Worm (Caenorhabditis elegans): ENCODE results near the gene Y48E1B.17.

Gene Y48E1B.17

DNA sequence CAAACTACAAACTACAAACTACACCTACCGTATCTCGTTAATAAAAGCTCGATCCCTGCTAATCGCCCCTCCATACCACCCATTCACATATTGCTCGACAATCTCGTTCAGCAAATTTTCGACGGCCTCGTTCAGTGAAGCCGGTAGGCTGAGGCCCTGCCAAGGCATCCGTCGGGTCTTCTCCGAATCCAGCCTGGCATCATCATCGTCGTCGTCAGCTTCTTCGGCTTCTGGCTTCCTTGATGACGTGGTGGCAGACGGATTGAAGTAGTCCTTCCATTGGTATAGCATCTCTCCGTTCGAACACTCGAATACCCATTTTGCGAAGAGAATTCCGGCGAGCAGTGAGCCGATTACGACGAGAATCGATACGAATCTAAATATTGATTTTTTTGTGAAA lies 10.2 kb downstream of the Y48E1B.17 start:
- TF ChIP-seq unc-39 (tag; optimal IDR thresholded peaks at IDR 0.05) (no peak), ceh-16 (tag; optimal IDR thresholded peaks at IDR 0.05) (no peak), unc-55 (GFP tag; optimal IDR thresholded peaks at IDR 0.05) (no peak), blmp-1 (tag; optimal IDR thresholded peaks at IDR 0.05; ENCODE audit: insufficient read depth) (no peak), sma-9 (GFP tag; optimal IDR thresholded peaks at IDR 0.05) (no peak), sma-9 (tag; optimal IDR thresholded peaks at IDR 0.05) (no peak), gmeb-1 (tag; optimal IDR thresholded peaks at IDR 0.05) (no peak), nhr-12 (tag; optimal IDR thresholded peaks at IDR 0.05) (no peak), nhr-23 (tag; optimal IDR thresholded peaks at IDR 0.05) (no peak), nhr-129 (tag; optimal IDR thresholded peaks at IDR 0.05) (no peak), lin-13 (GFP tag; optimal IDR thresholded peaks at IDR 0.05) (no peak), nhr-77 (tag; optimal IDR thresholded peaks at IDR 0.05) (no peak), mbf-1 (tag; optimal IDR thresholded peaks at IDR 0.05) (no peak), mdl-1 (tag; optimal IDR thresholded peaks at IDR 0.05) (no peak), ZK546.5 (tag; optimal IDR thresholded peaks at IDR 0.05) (no peak), nhr-21 (tag; optimal IDR thresholded peaks at IDR 0.05) (no peak), F13H6.1 (tag; optimal IDR thresholded peaks at IDR 0.05) (no peak)

DNA sequence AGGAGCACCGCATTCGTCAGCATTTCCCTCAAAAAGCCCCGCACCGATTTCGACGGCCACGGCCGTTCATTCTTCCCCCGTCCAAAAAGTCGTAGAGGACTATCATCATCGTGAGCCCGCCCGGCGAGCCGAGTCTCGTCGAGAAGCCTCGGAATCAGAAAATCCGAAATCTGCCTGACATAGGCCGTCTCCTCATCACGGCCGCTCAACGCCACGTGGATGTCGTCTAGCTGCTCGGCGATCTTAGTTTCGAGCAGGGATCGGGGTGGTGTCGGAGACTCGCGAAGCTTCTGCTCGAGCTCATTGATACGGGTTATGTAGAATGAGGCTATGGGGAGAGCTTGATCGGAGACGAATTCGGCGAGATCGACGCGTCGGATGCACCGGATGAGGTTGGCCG lies 11.8 kb downstream of the Y48E1B.17 start:
- no peak for TF ChIP-seq elt-1 (tag; optimal IDR thresholded peaks at IDR 0.05)
- TF ChIP-seq lin-13 (GFP tag; optimal IDR thresholded peaks at IDR 0.05): no peak
- TF ChIP-seq ztf-11 (tag; optimal IDR thresholded peaks at IDR 0.05): no peak
- TF ChIP-seq nhr-129 (tag; optimal IDR thresholded peaks at IDR 0.05): no peak
- TF ChIP-seq ama-1 (optimal IDR thresholded peaks at IDR 0.05): no peak
- TF ChIP-seq nhr-11 (tag; optimal IDR thresholded peaks at IDR 0.05): no peak
- no peak for TF ChIP-seq dmd-4 (tag; optimal IDR thresholded peaks at IDR 0.05)
- no peak for TF ChIP-seq crh-2 (tag; optimal IDR thresholded peaks at IDR 0.05)
- no peak for TF ChIP-seq ztf-1 (GFP tag; conservative IDR thresholded peaks at IDR 0.05)
- TF ChIP-seq snpc-4 (tag; optimal IDR thresholded peaks at IDR 0.05): no peak
- TF ChIP-seq unc-55 (GFP tag; optimal IDR thresholded peaks at IDR 0.05): no peak
- no peak for TF ChIP-seq lin-11 (tag; optimal IDR thresholded peaks at IDR 0.05)
- no peak for TF ChIP-seq nhr-12 (tag; optimal IDR thresholded peaks at IDR 0.05)
- no peak for TF ChIP-seq ceh-16 (tag; optimal IDR thresholded peaks at IDR 0.05)
- no peak for TF ChIP-seq blmp-1 (tag; optimal IDR thresholded peaks at IDR 0.05; ENCODE audit: insufficient read depth)

DNA sequence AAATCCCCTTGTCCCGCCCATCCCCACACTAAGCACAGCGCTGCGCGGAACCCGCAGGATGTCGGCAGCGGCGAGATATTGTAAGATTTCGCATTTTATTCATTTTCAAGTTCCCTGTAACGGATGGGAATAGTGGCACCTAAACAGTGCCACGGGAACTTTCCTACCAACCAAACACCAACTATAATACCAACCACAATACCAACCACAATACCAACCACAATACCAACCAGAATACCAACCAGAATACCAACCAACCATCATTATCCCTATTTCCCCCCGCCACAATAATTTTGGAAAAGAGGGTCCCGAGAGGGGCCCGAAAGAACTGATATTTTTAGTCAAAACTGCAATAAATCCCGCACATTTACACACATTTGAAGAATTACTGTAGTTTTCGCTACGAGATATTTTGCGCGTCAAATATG lies 18.9 kb downstream of the Y48E1B.17 start:
- TF ChIP-seq sma-3 (GFP tag; optimal IDR thresholded peaks at IDR 0.05) (peak; percentile 9), blmp-1 (tag; optimal IDR thresholded peaks at IDR 0.05; ENCODE audit: insufficient read depth) (no peak), sem-4 (tag; optimal IDR thresholded peaks at IDR 0.05) (no peak), snpc-4 (tag; optimal IDR thresholded peaks at IDR 0.05) (peak; percentile 90), nhr-237 (tag; optimal IDR thresholded peaks at IDR 0.05) (no peak), nhr-129 (tag; optimal IDR thresholded peaks at IDR 0.05) (no peak)

DNA sequence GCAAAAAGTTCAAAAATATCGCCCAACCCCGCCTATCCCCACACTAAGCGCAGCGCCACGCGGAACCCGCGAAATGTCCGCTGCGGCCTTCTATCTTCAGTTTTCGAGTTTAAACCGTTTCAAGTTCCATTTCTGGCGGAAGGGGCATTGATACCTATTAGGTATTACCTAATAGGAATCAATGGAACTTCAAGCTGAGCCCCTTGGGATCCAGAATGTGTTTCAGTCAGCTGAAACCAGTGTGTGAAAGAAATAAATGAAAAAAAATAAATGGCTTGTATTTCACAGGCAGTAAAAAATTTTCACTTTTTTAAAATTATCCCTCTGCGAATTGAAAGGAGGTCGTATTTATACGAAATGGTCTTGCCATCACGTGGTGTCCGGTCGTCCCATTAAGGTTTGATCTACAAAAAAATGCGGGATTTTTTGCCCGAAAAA lies 19.7 kb downstream of the Y48E1B.17 start:
- peak; percentile 17 for TF ChIP-seq unc-55 (GFP tag; optimal IDR thresholded peaks at IDR 0.05)
- TF ChIP-seq snpc-4 (tag; optimal IDR thresholded peaks at IDR 0.05): peak; percentile 91
- no peak for TF ChIP-seq blmp-1 (tag; optimal IDR thresholded peaks at IDR 0.05; ENCODE audit: insufficient read depth)

DNA sequence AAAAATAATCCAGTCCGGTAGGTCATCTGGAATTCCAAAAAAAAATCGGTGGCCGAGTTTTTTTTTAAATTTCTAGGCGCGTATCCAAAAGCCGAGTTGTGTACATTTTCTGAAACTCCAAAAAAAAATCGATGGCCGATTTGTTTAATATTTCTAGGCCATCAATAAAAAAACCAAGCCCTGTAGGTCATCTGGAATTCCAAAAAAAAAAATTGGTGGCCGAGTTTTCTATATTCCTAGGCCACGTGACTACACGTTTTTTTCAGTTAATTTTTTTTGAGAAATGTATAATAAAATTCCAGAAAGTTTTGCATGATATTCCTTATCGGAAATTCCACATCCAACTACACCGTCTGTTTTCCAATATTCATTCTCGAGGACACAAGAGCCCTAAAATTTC lies 23.3 kb downstream of the Y48E1B.17 start, which contains the start of gene sre-45:
sre-45 (plus strand) TSS at position 301 of the 400 bp plus-strand sequence.
- TF ChIP-seq peb-1 (tag; optimal IDR thresholded peaks at IDR 0.05) (no peak), dmd-4 (tag; optimal IDR thresholded peaks at IDR 0.05) (no peak), nhr-237 (tag; optimal IDR thresholded peaks at IDR 0.05) (no peak), Y55F3AM.14 (GFP tag; optimal IDR thresholded peaks at IDR 0.05) (no peak), nhr-6 (tag; optimal IDR thresholded peaks at IDR 0.05) (no peak)

DNA sequence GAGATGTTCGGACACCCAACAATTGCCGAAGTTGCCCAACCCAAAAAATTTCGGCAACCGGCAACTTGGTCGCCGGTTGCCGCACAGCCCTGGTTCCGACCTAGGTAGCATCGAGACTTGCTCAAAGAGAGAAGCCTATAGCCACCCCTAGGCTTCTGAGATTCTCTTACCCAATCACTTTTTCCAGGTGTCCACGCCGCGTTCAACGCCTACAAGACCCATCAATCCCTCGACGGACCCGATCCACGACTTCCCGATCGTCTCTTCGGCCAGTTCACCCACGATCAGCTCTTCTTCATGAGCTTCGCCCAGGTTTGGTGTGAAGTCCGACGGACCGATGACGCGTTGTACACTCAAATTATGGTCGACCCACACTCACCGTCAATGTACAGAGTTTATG lies 25.1 kb downstream of the Y48E1B.17 start:
- TF ChIP-seq ztf-4 (tag; optimal IDR thresholded peaks at IDR 0.05): no peak
- no peak for TF ChIP-seq mab-5 (tag; optimal IDR thresholded peaks at IDR 0.05)
- no peak for TF ChIP-seq C34F6.9 (tag; optimal IDR thresholded peaks at IDR 0.05)
- TF ChIP-seq gmeb-1 (tag; optimal IDR thresholded peaks at IDR 0.05): no peak
